Worm (Caenorhabditis elegans): Measurements from ENCODE around the gene fbxa-143.

The fbxa-143 gene

DNA sequence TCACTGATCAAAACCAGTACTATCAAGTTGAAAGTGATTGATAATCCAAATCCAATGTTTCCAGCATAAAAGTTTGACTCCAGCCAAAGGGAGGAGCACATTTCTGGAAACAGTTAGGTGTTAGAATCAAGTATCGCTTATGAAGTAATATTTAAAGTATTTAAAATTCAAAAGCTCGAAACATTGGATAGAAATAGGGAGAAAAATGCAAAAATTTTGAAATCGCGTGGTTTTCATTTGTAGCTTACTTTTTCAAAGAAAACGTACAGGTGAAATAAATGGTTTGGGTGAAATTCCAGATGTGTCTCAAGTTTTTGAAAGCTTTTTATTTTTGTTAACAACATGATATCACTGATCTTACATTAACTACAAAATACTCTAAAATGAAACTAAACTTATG is 41.7 kb upstream of the fbxa-143 start, which contains the start of gene str-111:
Gene str-111 (minus strand): TSS at position 101 of the 400 bp plus-strand sequence.
- no peak for TF ChIP-seq fos-1 (tag; optimal IDR thresholded peaks at IDR 0.05)
- TF ChIP-seq ceh-28 (tag; optimal IDR thresholded peaks at IDR 0.05) = no peak
- TF ChIP-seq elt-3 (tag; optimal IDR thresholded peaks at IDR 0.05) = no peak
- no peak for TF ChIP-seq tbx-2 (tag; optimal IDR thresholded peaks at IDR 0.05)
- no peak for TF ChIP-seq jun-1 (tag; optimal IDR thresholded peaks at IDR 0.05)
- TF ChIP-seq nfya-1 (tag; optimal IDR thresholded peaks at IDR 0.05; ENCODE audit: insufficient read depth) = no peak
- no peak for TF ChIP-seq nhr-76 (tag; optimal IDR thresholded peaks at IDR 0.05)
- TF ChIP-seq nhr-23 (tag; optimal IDR thresholded peaks at IDR 0.05) = no peak
- TF ChIP-seq egl-27 (tag; optimal IDR thresholded peaks at IDR 0.05) = no peak
- TF ChIP-seq skn-1 (tag; optimal IDR thresholded peaks at IDR 0.05) = no peak
- no peak for TF ChIP-seq daf-12 (tag; optimal IDR thresholded peaks at IDR 0.05)
- no peak for TF ChIP-seq aly-2 (tag; optimal IDR thresholded peaks at IDR 0.05)
- no peak for TF ChIP-seq eor-1 (tag; optimal IDR thresholded peaks at IDR 0.05)
- TF ChIP-seq nhr-237 (tag; optimal IDR thresholded peaks at IDR 0.05) = no peak
- TF ChIP-seq nhr-77 (tag; optimal IDR thresholded peaks at IDR 0.05) = no peak
- no peak for TF ChIP-seq mdl-1 (tag; optimal IDR thresholded peaks at IDR 0.05)
- no peak for TF ChIP-seq mml-1 (tag; optimal IDR thresholded peaks at IDR 0.05)
- TF ChIP-seq hmg-11 (tag; optimal IDR thresholded peaks at IDR 0.05) = no peak

DNA sequence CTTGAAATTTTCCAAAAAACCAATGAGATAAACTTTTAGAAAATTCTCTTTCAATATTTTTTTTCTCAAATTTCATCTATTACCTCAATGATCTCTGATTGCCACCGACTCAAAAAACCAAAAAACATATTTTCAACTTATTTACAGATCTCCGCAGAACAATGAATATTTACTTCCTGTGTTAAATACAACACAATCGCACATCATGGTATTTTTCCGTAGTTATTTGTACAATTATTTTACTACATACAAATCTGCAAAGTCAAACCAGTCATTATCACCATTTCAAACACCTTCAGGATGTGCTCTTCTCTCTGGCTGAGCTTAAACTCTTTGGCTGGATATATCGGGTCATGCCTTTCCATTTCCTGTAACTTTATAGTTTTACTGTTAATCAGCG is 38.6 kb upstream of the fbxa-143 start, which contains the start of gene str-108:
Gene str-108 (plus strand): TSS at position 301 of the 400 bp plus-strand sequence.
- TF ChIP-seq fkh-10 (GFP tag; optimal IDR thresholded peaks at IDR 0.05) (no peak), egl-27 (tag; optimal IDR thresholded peaks at IDR 0.05) (no peak), ZK546.5 (tag; optimal IDR thresholded peaks at IDR 0.05) (no peak), zag-1 (tag; optimal IDR thresholded peaks at IDR 0.05) (no peak), ceh-9 (tag; optimal IDR thresholded peaks at IDR 0.05) (no peak), pqm-1 (tag; optimal IDR thresholded peaks at IDR 0.05) (no peak), nhr-76 (tag; optimal IDR thresholded peaks at IDR 0.05) (no peak), ama-1 (optimal IDR thresholded peaks at IDR 0.05) (no peak), nhr-23 (tag; optimal IDR thresholded peaks at IDR 0.05) (no peak), ceh-82 (tag; optimal IDR thresholded peaks at IDR 0.05) (no peak), fos-1 (tag; optimal IDR thresholded peaks at IDR 0.05) (no peak), lin-15B (tag; optimal IDR thresholded peaks at IDR 0.05) (no peak), nhr-77 (tag; optimal IDR thresholded peaks at IDR 0.05) (no peak), aly-2 (tag; optimal IDR thresholded peaks at IDR 0.05) (no peak), nhr-67 (tag; optimal IDR thresholded peaks at IDR 0.05) (no peak), nhr-28 (tag; optimal IDR thresholded peaks at IDR 0.05) (no peak)

DNA sequence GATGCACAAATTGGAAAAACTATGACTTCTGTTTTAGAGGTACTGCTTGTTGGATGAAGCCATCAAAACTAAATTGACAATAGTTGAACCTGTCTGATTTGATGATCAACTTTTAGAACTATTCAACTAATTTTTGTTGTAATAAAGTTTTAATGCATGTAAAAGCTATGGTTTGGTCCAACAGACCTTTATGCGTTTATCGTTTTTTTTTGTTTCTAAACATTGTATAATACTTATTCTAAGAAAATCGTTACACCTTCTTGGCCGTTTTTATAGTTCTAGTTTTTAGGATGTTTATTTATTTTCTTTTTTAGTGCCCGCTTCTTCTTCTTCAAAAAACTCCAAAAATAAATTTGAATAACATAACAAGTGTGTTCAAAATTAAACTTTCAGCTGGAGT is 36.4 kb upstream of the fbxa-143 start, which contains the start of gene F10A3.12:
Gene F10A3.12 (plus strand): TSS at position 301 of the 400 bp plus-strand sequence.
- TF ChIP-seq elt-1 (tag; optimal IDR thresholded peaks at IDR 0.05) (no peak), lin-39 (tag; optimal IDR thresholded peaks at IDR 0.05) (no peak), snpc-4 (tag; optimal IDR thresholded peaks at IDR 0.05) (no peak), elt-2 (tag; optimal IDR thresholded peaks at IDR 0.05) (no peak), nhr-77 (tag; optimal IDR thresholded peaks at IDR 0.05) (no peak), ztf-4 (tag; optimal IDR thresholded peaks at IDR 0.05) (no peak), ceh-16 (tag; optimal IDR thresholded peaks at IDR 0.05) (no peak), fkh-10 (GFP tag; optimal IDR thresholded peaks at IDR 0.05) (no peak), hmg-11 (tag; optimal IDR thresholded peaks at IDR 0.05) (no peak), nhr-28 (tag; optimal IDR thresholded peaks at IDR 0.05) (no peak), ama-1 (optimal IDR thresholded peaks at IDR 0.05) (no peak), nhr-43 (tag; optimal IDR thresholded peaks at IDR 0.05; ENCODE audit: poor library complexity, severe bottlenecking) (no peak), pqm-1 (tag; optimal IDR thresholded peaks at IDR 0.05) (no peak), nhr-23 (tag; optimal IDR thresholded peaks at IDR 0.05) (no peak), nhr-11 (tag; optimal IDR thresholded peaks at IDR 0.05) (no peak), ztf-11 (tag; optimal IDR thresholded peaks at IDR 0.05) (no peak), ceh-9 (tag; optimal IDR thresholded peaks at IDR 0.05) (no peak), fos-1 (tag; optimal IDR thresholded peaks at IDR 0.05) (no peak), unc-62 (GFP tag; optimal IDR thresholded peaks at IDR 0.05) (no peak)
